Worm (Caenorhabditis elegans) whole organism, L4/young adult: ENCODE results near the gene chil-18.
"Not testable (repeated sequence)": the region's sequence is repeated elsewhere in the genome, so short reads cannot be mapped to it uniquely, and the experiment has no call there.

Source experiments
- W03F9.2 ChIP-seq: fragments of 150-350 bp; optimal IDR thresholded peaks from 2 replicates; lab custom pipeline; 2014; ENCODE audit warnings: missing biosample characterization, missing genetic modification characterization
- dao-5 ChIP-seq: sonication (generic microtip); optimal IDR thresholded peaks from 2 replicates; lab custom pipeline; 2016; ENCODE audit warnings: missing genotype, missing genetic modification characterization, moderate library complexity, missing compliant biosample characterization
- him-1 ChIP-seq: sonication (generic microtip); optimal IDR thresholded peaks from 2 replicates; lab custom pipeline; 2016; ENCODE audit warnings: missing genotype, missing genetic modification reagents, missing genetic modification characterization, missing compliant biosample characterization

chil-18 gene

ce11 chrII:9421969-9422368 lies 26.1 kb upstream of the chil-18 start, which contains the start of gene M176.11:
Gene M176.11, plus strand, starts transcription at chrII:9422269.
- TF ChIP-seq dao-5 (tag; lab: Kevin White, UChicago) (no peak), him-1 (tag; lab: Kevin White, UChicago) (no peak)

- TF ChIP-seq him-1 (tag; lab: Kevin White, UChicago): no peak
- TF ChIP-seq W03F9.2: no peak
- TF ChIP-seq dao-5 (tag; lab: Kevin White, UChicago): no peak
Observed at ce11 chrII:9426076-9426475, 22.0 kb upstream of the chil-18 start, which contains the start of gene M176.10. Gene M176.10, minus strand, starts transcription at chrII:9426176.

- TF ChIP-seq dao-5 (tag; lab: Kevin White, UChicago) (no peak), W03F9.2 (no peak)
Observed at ce11 chrII:9427644-9428043, 20.4 kb upstream of the chil-18 start, which contains the start of gene M176.5. Gene M176.5, minus strand, starts transcription at chrII:9427744.

ce11 chrII:9431119-9431518 lies 16.9 kb upstream of the chil-18 start:
- TF ChIP-seq W03F9.2 (no peak), him-1 (tag; lab: Kevin White, UChicago) (no peak), dao-5 (tag; lab: Kevin White, UChicago) (no peak)

- TF ChIP-seq him-1 (tag; lab: Kevin White, UChicago) (no peak), dao-5 (tag; lab: Kevin White, UChicago) (no peak), W03F9.2 (no peak)
Observed at ce11 chrII:9433609-9434008, 14.5 kb upstream of the chil-18 start, which contains the start of gene kin-15. Gene kin-15, minus strand, starts transcription at chrII:9433709.

ce11 chrII:9436009-9436408 lies 12.1 kb upstream of the chil-18 start, which contains the start of gene kin-16:
Gene kin-16, minus strand, starts transcription at chrII:9436109.
- TF ChIP-seq W03F9.2 (no peak), dao-5 (tag; lab: Kevin White, UChicago) (no peak), him-1 (tag; lab: Kevin White, UChicago) (no peak)

- no peak for TF ChIP-seq dao-5 (tag; lab: Kevin White, UChicago)
- no peak for TF ChIP-seq him-1 (tag; lab: Kevin White, UChicago)
- no peak for TF ChIP-seq W03F9.2
Observed at ce11 chrII:9438227-9438626, 9.8 kb upstream of the chil-18 start, which contains the start of gene chil-13. Gene chil-13, minus strand, starts transcription at chrII:9438327.

- TF ChIP-seq W03F9.2 (no peak), him-1 (tag; lab: Kevin White, UChicago) (no peak), dao-5 (tag; lab: Kevin White, UChicago) (no peak)
Observed at ce11 chrII:9438853-9439252, 9.2 kb upstream of the chil-18 start.

ce11 chrII:9440060-9440459 lies 8.0 kb upstream of the chil-18 start, which contains the start of gene chil-17:
Gene chil-17, minus strand, starts transcription at chrII:9440160.
- TF ChIP-seq him-1 (tag; lab: Kevin White, UChicago) (no peak), W03F9.2 (no peak), dao-5 (tag; lab: Kevin White, UChicago) (no peak)

- TF ChIP-seq W03F9.2: no peak
- no peak for TF ChIP-seq him-1 (tag; lab: Kevin White, UChicago)
- no peak for TF ChIP-seq dao-5 (tag; lab: Kevin White, UChicago)
Observed at ce11 chrII:9441838-9442237, 6.2 kb upstream of the chil-18 start, which contains the start of gene chil-16. Gene chil-16, minus strand, starts transcription at chrII:9441938.

ce11 chrII:9443522-9443921 lies 4.5 kb upstream of the chil-18 start, which contains the start of gene chil-15:
Gene chil-15, minus strand, starts transcription at chrII:9443622.
- TF ChIP-seq him-1 (tag; lab: Kevin White, UChicago) (no peak), dao-5 (tag; lab: Kevin White, UChicago) (no peak), W03F9.2 (no peak)

ce11 chrII:9445368-9445767 lies 2.7 kb upstream of the chil-18 start, which contains the start of gene R09D1.13:
Gene R09D1.13, minus strand, starts transcription at chrII:9445468.
- no peak for TF ChIP-seq dao-5 (tag; lab: Kevin White, UChicago)
- no peak for TF ChIP-seq W03F9.2
- TF ChIP-seq him-1 (tag; lab: Kevin White, UChicago): no peak

- TF ChIP-seq dao-5 (tag; lab: Kevin White, UChicago); him-1 (tag; lab: Kevin White, UChicago); W03F9.2: not testable (repeated sequence)
Observed at ce11 chrII:9452172-9452571, 4.1 kb downstream of the chil-18 start, which contains the start of gene R09D1.12. Gene R09D1.12, minus strand, starts transcription at chrII:9452272.

- no peak for TF ChIP-seq W03F9.2
Observed at ce11 chrII:9454304-9454703, 6.2 kb downstream of the chil-18 start, which contains the start of gene chil-19. Gene chil-19, minus strand, starts transcription at chrII:9454404.

ce11 chrII:9459462-9459861 lies 11.4 kb downstream of the chil-18 start, which contains the start of gene R09D1.14:
Gene R09D1.14, minus strand, starts transcription at chrII:9459562.
- TF ChIP-seq him-1 (tag; lab: Kevin White, UChicago); dao-5 (tag; lab: Kevin White, UChicago); W03F9.2: not testable (repeated sequence)
